Fruit fly (Drosophila melanogaster) whole organism, embryonic: ENCODE data around the gene CG13924.

Experiments
- Abd-B ChIP-seq: fragments of 200-800 bp; sonication (Bioruptor generic); optimal IDR thresholded peaks from 2 replicates; lab custom pipeline; 2018; ENCODE audit warnings: missing biosample characterization, mild to moderate bottlenecking, missing genetic modification characterization, moderate library complexity
- Atf3 ChIP-seq: fragments of 200-800 bp; sonication (Bioruptor generic); optimal IDR thresholded peaks from 3 replicates; lab custom pipeline; 2016; ENCODE audit warnings: missing biosample characterization, missing genetic modification characterization
- CG1024 ChIP-seq: fragments of 200-800 bp; sonication (Bioruptor generic); IDR thresholded peaks from 2 replicates; pipeline ENCODE4 v1.3.6; 2022; ENCODE audit warnings: missing biosample characterization, missing genetic modification characterization
- CG10321 ChIP-seq: fragments of 200-800 bp; sonication (Bioruptor generic); IDR thresholded peaks from 2 replicates; pipeline ENCODE4 v1.3.6; 2022; ENCODE audit warnings: missing biosample characterization, missing genetic modification characterization
- CG10654 ChIP-seq: fragments of 200-800 bp; sonication (Bioruptor generic); optimal IDR thresholded peaks from 2 replicates; lab custom pipeline; 2016; ENCODE audit warnings: missing biosample characterization, missing genetic modification characterization
- CG12071 ChIP-seq: fragments of 200-800 bp; sonication (Bioruptor generic); optimal IDR thresholded peaks from 3 replicates; lab custom pipeline; 2018; ENCODE audit warnings: missing biosample characterization, mild to moderate bottlenecking, missing genetic modification characterization
- CG13894 ChIP-seq: fragments of 200-800 bp; sonication (Bioruptor generic); optimal IDR thresholded peaks from 3 replicates; lab custom pipeline; 2018; ENCODE audit warnings: missing biosample characterization, mild to moderate bottlenecking, missing genetic modification characterization, moderate library complexity
- CG1529 ChIP-seq: fragments of 200-800 bp; sonication (Bioruptor generic); optimal IDR thresholded peaks from 3 replicates; lab custom pipeline; 2018; ENCODE audit warnings: missing biosample characterization, missing genetic modification characterization
- CG1603 ChIP-seq: fragments of 200-800 bp; sonication (Bioruptor generic); optimal IDR thresholded peaks from 2 replicates; lab custom pipeline; 2019; ENCODE audit warnings: missing biosample characterization, mild to moderate bottlenecking, missing genetic modification characterization, moderate library complexity
- CG16813 ChIP-seq: fragments of 200-800 bp; sonication (Bioruptor generic); IDR thresholded peaks from 3 replicates; pipeline ENCODE4 v1.3.6; 2022; ENCODE audit warnings: missing biosample characterization, missing genetic modification characterization; ENCODE audit not compliant: partially characterized antibody
- CG17385 ChIP-seq: fragments of 200-800 bp; sonication (Bioruptor generic); optimal IDR thresholded peaks from 3 replicates; lab custom pipeline; 2018; ENCODE audit warnings: missing biosample characterization, mild to moderate bottlenecking, missing genetic modification characterization
- CG17912 ChIP-seq: fragments of 200-800 bp; sonication (Bioruptor generic); optimal IDR thresholded peaks from 2 replicates; lab custom pipeline; 2018; ENCODE audit warnings: missing biosample characterization, mild to moderate bottlenecking, missing genetic modification characterization
- CG18476 ChIP-seq: fragments of 200-800 bp; sonication (Bioruptor generic); optimal IDR thresholded peaks from 2 replicates; lab custom pipeline; 2016; ENCODE audit warnings: missing biosample characterization, mild to moderate bottlenecking, missing genetic modification characterization
- CG2116 ChIP-seq: fragments of 200-800 bp; sonication (Bioruptor generic); optimal IDR thresholded peaks from 3 replicates; lab custom pipeline; 2018; ENCODE audit warnings: missing biosample characterization, mild to moderate bottlenecking, missing genetic modification characterization
- CG30431 ChIP-seq: fragments of 200-800 bp; sonication (Bioruptor generic); optimal IDR thresholded peaks from 2 replicates; lab custom pipeline; 2017; ENCODE audit warnings: missing biosample characterization, missing genetic modification characterization
- CG31224 ChIP-seq: fragments of 200-800 bp; sonication (Bioruptor generic); IDR thresholded peaks from 2 replicates; pipeline ENCODE4 v1.3.6; 2022; ENCODE audit warnings: missing biosample characterization, missing genetic modification characterization
- CG34376 ChIP-seq: fragments of 200-800 bp; sonication (Bioruptor generic); optimal IDR thresholded peaks from 2 replicates; lab custom pipeline; 2018; ENCODE audit warnings: missing biosample characterization, mild to moderate bottlenecking, missing genetic modification characterization
- CG4404 ChIP-seq: fragments of 200-800 bp; sonication (Bioruptor generic); IDR thresholded peaks from 2 replicates; pipeline ENCODE4 v1.3.6; 2022; ENCODE audit warnings: missing biosample characterization, missing genetic modification characterization
- CG4707 ChIP-seq: fragments of 200-800 bp; sonication (Bioruptor generic); optimal IDR thresholded peaks from 2 replicates; lab custom pipeline; 2018; ENCODE audit warnings: missing biosample characterization, mild to moderate bottlenecking, missing genetic modification characterization, moderate library complexity
- CG4820 ChIP-seq: fragments of 200-800 bp; sonication (Bioruptor generic); optimal IDR thresholded peaks from 3 replicates; lab custom pipeline; 2016; ENCODE audit warnings: missing biosample characterization, missing genetic modification characterization
- CG7928 ChIP-seq: fragments of 200-800 bp; sonication (Bioruptor generic); optimal IDR thresholded peaks from 2 replicates; lab custom pipeline; 2017; ENCODE audit warnings: missing biosample characterization, mild to moderate bottlenecking, missing genetic modification characterization
- CG8388 ChIP-seq: fragments of 200-800 bp; sonication (Bioruptor generic); optimal IDR thresholded peaks from 2 replicates; lab custom pipeline; 2019; ENCODE audit warnings: missing biosample characterization, mild to moderate bottlenecking, missing genetic modification characterization, moderate library complexity
- CTCF ChIP-seq: fragments of 200-800 bp; sonication (Bioruptor generic); optimal IDR thresholded peaks from 2 replicates; lab custom pipeline; 2017; ENCODE audit warnings: missing biosample characterization, mild to moderate bottlenecking, missing genetic modification characterization, moderate library complexity
- Dad ChIP-seq: fragments of 200-800 bp; sonication (Bioruptor generic); optimal IDR thresholded peaks from 3 replicates; lab custom pipeline; 2016; ENCODE audit warnings: missing biosample characterization, missing genetic modification characterization
- Deaf1 ChIP-seq: fragments of 200-800 bp; optimal IDR thresholded peaks from 3 replicates; lab custom pipeline; 2019; ENCODE audit warnings: missing biosample characterization, mild to moderate bottlenecking, missing genetic modification characterization, moderate library complexity
- E2f2 ChIP-seq: fragments of 200-800 bp; sonication (Bioruptor generic); IDR thresholded peaks from 2 replicates; pipeline ENCODE4 v1.3.6; 2022; ENCODE audit warnings: missing biosample characterization, missing genetic modification characterization
- ERR ChIP-seq: fragments of 200-800 bp; sonication (Bioruptor generic); optimal IDR thresholded peaks from 2 replicates; lab custom pipeline; 2016; ENCODE audit warnings: missing biosample characterization, missing genetic modification characterization
- Ets65A ChIP-seq: fragments of 200-800 bp; sonication (Bioruptor generic); peaks from one replicate; lab custom pipeline; 2016; ENCODE audit warnings: missing biosample characterization, missing genetic modification characterization
- Hr51 ChIP-seq, 2 experiments: fragments of 200-800 bp; sonication (Bioruptor generic); optimal IDR thresholded peaks; 2 replicates in 1 of 2; 3 replicates in 1 of 2; lab custom pipeline; 2016 to 2018; ENCODE audit warnings: missing biosample characterization in 2 of 2, missing genetic modification characterization in 2 of 2, mild to moderate bottlenecking in 1 of 2, moderate library complexity in 1 of 2
- Med ChIP-seq: fragments of 200-800 bp; sonication (Bioruptor generic); peaks from one replicate; lab custom pipeline; 2016; ENCODE audit warnings: missing biosample characterization, missing genetic modification characterization, mild to moderate bottlenecking, inconsistent platforms, moderate library complexity
- NC2α ChIP-seq: fragments of 200-800 bp; sonication (Bioruptor generic); optimal IDR thresholded peaks from 2 replicates; lab custom pipeline; 2016; ENCODE audit warnings: missing biosample characterization, missing genetic modification characterization
- PHDP ChIP-seq: fragments of 200-800 bp; sonication (Bioruptor generic); optimal IDR thresholded peaks from 3 replicates; lab custom pipeline; 2018; ENCODE audit warnings: missing biosample characterization, mild to moderate bottlenecking, missing genetic modification characterization, moderate library complexity
- bcd ChIP-seq: fragments of 200-800 bp; sonication (Bioruptor generic); optimal IDR thresholded peaks from 2 replicates; lab custom pipeline; 2017; ENCODE audit warnings: missing biosample characterization, mild to moderate bottlenecking, missing genetic modification characterization
- bowl ChIP-seq: fragments of 200-800 bp; sonication (Bioruptor generic); IDR thresholded peaks from 2 replicates; pipeline ENCODE4 v1.3.6; 2022; ENCODE audit warnings: missing biosample characterization, missing genetic modification characterization
- dmrt11E ChIP-seq: fragments of 200-800 bp; sonication (Bioruptor generic); optimal IDR thresholded peaks from 3 replicates; lab custom pipeline; 2018; ENCODE audit warnings: missing biosample characterization, mild to moderate bottlenecking, missing genetic modification characterization, moderate library complexity
- eyg ChIP-seq: fragments of 200-800 bp; sonication (Bioruptor generic); optimal IDR thresholded peaks from 3 replicates; lab custom pipeline; 2016; ENCODE audit warnings: missing biosample characterization, missing genetic modification characterization
- fd102C ChIP-seq: fragments of 200-800 bp; sonication (Bioruptor generic); optimal IDR thresholded peaks from 2 replicates; lab custom pipeline; 2018; ENCODE audit warnings: missing biosample characterization, mild to moderate bottlenecking, missing genetic modification characterization, moderate library complexity
- gcm2 ChIP-seq: fragments of 200-800 bp; sonication (Bioruptor generic); optimal IDR thresholded peaks from 2 replicates; lab custom pipeline; 2016; ENCODE audit warnings: missing biosample characterization, missing genetic modification characterization
- gem ChIP-seq: fragments of 200-800 bp; sonication (Bioruptor generic); optimal IDR thresholded peaks from 2 replicates; lab custom pipeline; 2019; ENCODE audit warnings: missing biosample characterization, mild to moderate bottlenecking, missing genetic modification characterization, moderate library complexity
- hkb ChIP-seq, 2 experiments: fragments of 200-800 bp in 1 of 2; fragments of >200 bp in 1 of 2; sonication (Bioruptor generic) in 1 of 2; IDR thresholded peaks in 1 of 2; optimal IDR thresholded peaks in 1 of 2; 2 replicates each; pipeline versions ENCODE4 v1.3.6 to Lab custom; 2017 to 2022; ENCODE audit warnings: missing biosample characterization in 1 of 2, missing genetic modification characterization in 1 of 2
- inv ChIP-seq: fragments of 200-800 bp; sonication (Bioruptor generic); IDR thresholded peaks from 2 replicates; pipeline ENCODE4 v1.3.6; 2022; ENCODE audit warnings: missing biosample characterization, missing genetic modification characterization; ENCODE audit not compliant: partially characterized antibody
- lov ChIP-seq, 2 experiments: fragments of 200-800 bp in 1 of 2; fragments of >200 bp in 1 of 2; sonication (Bioruptor generic) in 1 of 2; IDR thresholded peaks in 1 of 2; optimal IDR thresholded peaks in 1 of 2; 2 replicates in 1 of 2; 3 replicates in 1 of 2; pipeline versions ENCODE4 v1.3.6 to Lab custom; 2017 to 2022; ENCODE audit warnings: missing biosample characterization in 1 of 2, missing genetic modification characterization in 1 of 2
- pho ChIP-seq: fragments of 200-800 bp; sonication (Bioruptor generic); optimal IDR thresholded peaks from 2 replicates; lab custom pipeline; 2016; ENCODE audit warnings: missing biosample characterization, missing genetic modification characterization
- phol ChIP-seq: fragments of 200-800 bp; sonication (Bioruptor generic); optimal IDR thresholded peaks from 3 replicates; lab custom pipeline; 2018; ENCODE audit warnings: missing biosample characterization, mild to moderate bottlenecking, missing genetic modification characterization, moderate library complexity
- pros ChIP-seq: fragments of 200-800 bp; sonication (Bioruptor generic); optimal IDR thresholded peaks from 3 replicates; lab custom pipeline; 2019; ENCODE audit warnings: missing biosample characterization, mild to moderate bottlenecking, missing genetic modification characterization, moderate library complexity
- sens ChIP-seq: fragments of 200-800 bp; sonication (Bioruptor generic); peaks from one replicate; lab custom pipeline; 2016; ENCODE audit warnings: missing biosample characterization, missing genetic modification characterization
- sima ChIP-seq: fragments of 200-800 bp; sonication (Bioruptor generic); optimal IDR thresholded peaks from 2 replicates; lab custom pipeline; 2016; ENCODE audit warnings: missing biosample characterization, missing genetic modification characterization
- ssp ChIP-seq: fragments of 200-800 bp; sonication (Bioruptor generic); IDR thresholded peaks from 2 replicates; pipeline ENCODE4 v1.3.6; 2022; ENCODE audit warnings: missing biosample characterization, missing genetic modification characterization
- tap ChIP-seq: fragments of 200-800 bp; optimal IDR thresholded peaks from 3 replicates; lab custom pipeline; 2019; ENCODE audit warnings: missing biosample characterization, mild to moderate bottlenecking, missing genetic modification characterization, moderate library complexity
- vvl ChIP-seq: fragments of 200-800 bp; sonication (Bioruptor generic); IDR thresholded peaks from 2 replicates; pipeline ENCODE4 v1.3.6; 2022; ENCODE audit warnings: missing biosample characterization, missing genetic modification characterization

Gene CG13924

DNA sequence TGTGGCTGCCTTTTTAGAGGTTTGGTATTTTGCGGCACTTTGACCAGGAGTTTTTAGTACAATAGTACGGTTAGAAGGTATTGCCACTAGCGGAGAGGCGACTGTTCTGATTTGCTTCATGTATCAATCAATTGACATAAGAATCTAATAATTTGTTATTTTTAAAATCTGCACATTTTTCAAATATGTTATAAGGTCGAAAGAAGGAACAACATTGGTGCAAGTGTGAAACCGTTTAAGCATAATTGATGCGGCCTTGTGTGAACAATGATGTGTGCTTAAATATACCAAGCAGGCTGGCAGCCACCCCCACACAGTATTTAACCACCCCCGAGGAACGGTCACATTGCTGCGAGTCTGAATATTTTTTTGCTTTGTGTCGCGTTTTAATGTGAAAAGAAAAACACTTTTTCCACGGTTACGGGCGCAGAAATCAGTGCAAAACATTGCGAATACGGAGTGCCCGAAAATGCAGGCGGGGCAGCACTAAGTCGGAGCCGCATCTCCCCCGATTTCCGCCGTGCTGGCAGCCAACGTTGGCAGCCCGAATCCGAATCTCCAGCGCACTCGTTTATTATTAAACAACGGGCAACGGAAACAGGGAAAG lies 4.6 kb upstream of the CG13924 start, which contains the start of the genes HBS1 and CG12025:
Gene HBS1 (minus strand): TSS at position 120 of the 607 bp plus-strand sequence.
Gene CG12025 (plus strand): TSS at position 310 of the 607 bp plus-strand sequence.
- TF ChIP-seq CG10321 (GFP tag; lab: Robert Waterston, UW), result no peak
- no peak for TF ChIP-seq inv
- peak; percentile 40 for TF ChIP-seq CG4820 (GFP tag; lab: Kevin White, UChicago)
- peak; percentile 94 for TF ChIP-seq hkb (optimal IDR thresholded peaks at IDR 0.05; lab: Kevin White, UChicago)
- TF ChIP-seq hkb (GFP tag; IDR thresholded peaks at IDR 0.05; lab: Robert Waterston, UW), result no peak
- no peak for TF ChIP-seq Dad
- TF ChIP-seq phol (tag; lab: Kevin White, UChicago), result peak; percentile 80
- TF ChIP-seq CG4404 (GFP tag; lab: Robert Waterston, UW), result peak; percentile 74
- TF ChIP-seq NC2α, result no peak
- no peak for TF ChIP-seq pros
- TF ChIP-seq Med (GFP tag; lab: Kevin White, UChicago), result peak; percentile 88
- peak; percentile 96 for TF ChIP-seq ssp (GFP tag; lab: Robert Waterston, UW)
- TF ChIP-seq CG31224 (GFP tag; lab: Robert Waterston, UW), result no peak
- peak; percentile 82 for TF ChIP-seq CG1603
- TF ChIP-seq bcd (GFP tag; lab: Kevin White, UChicago), result peak; percentile 61
- TF ChIP-seq eyg (GFP tag; lab: Kevin White, UChicago), result no peak
- peak; percentile 38 for TF ChIP-seq CG8388 (GFP tag; lab: Kevin White, UChicago)
- peak; percentile 10; the same call in 1 of the 2 replicates for TF ChIP-seq CG1024 (GFP tag; lab: Robert Waterston, UW)
- TF ChIP-seq CG16813, result 0 out of 3 replicates have a peak, but pooled peaks have one; percentile 22
- TF ChIP-seq sens, result peak; percentile 94
- TF ChIP-seq Ets65A (GFP tag; lab: Kevin White, UChicago), result peak; percentile 94
- TF ChIP-seq gcm2 (GFP tag; lab: Kevin White, UChicago), result no peak
- peak in 1 of 2 experiments; percentile 39 for TF ChIP-seq Hr51 (GFP tag; optimal IDR thresholded peaks at IDR 0.05; lab: Kevin White, UChicago)
- peak; percentile 32 for TF ChIP-seq Deaf1 (tag; lab: Kevin White, UChicago)
- TF ChIP-seq CG34376 (GFP tag; lab: Kevin White, UChicago), result no peak
- TF ChIP-seq Abd-B (GFP tag; lab: Kevin White, UChicago), result peak; percentile 80
- TF ChIP-seq ERR, result no peak
- no peak for TF ChIP-seq Atf3
- peak; percentile 16 for TF ChIP-seq CG18476 (GFP tag; lab: Kevin White, UChicago)
- TF ChIP-seq dmrt11E, result peak; percentile 54
- TF ChIP-seq CG2116 (GFP tag; lab: Kevin White, UChicago), result peak; percentile 49
- TF ChIP-seq pho (GFP tag; lab: Kevin White, UChicago), result peak; percentile 44
- no peak for TF ChIP-seq sima
- TF ChIP-seq CG13894 (tag; lab: Kevin White, UChicago), result peak; percentile 59
- TF ChIP-seq tap (tag; lab: Kevin White, UChicago), result no peak
- TF ChIP-seq CG17912 (GFP tag; lab: Kevin White, UChicago), result no peak
- TF ChIP-seq lov (optimal IDR thresholded peaks at IDR 0.05; lab: Kevin White, UChicago), result no peak
- no peak for TF ChIP-seq lov (GFP tag; IDR thresholded peaks at IDR 0.05; lab: Robert Waterston, UW)
- no peak for TF ChIP-seq CG1529 (GFP tag; lab: Kevin White, UChicago)
- no peak for TF ChIP-seq CG4707
- TF ChIP-seq PHDP (tag; lab: Kevin White, UChicago), result peak; percentile 54
- no peak for TF ChIP-seq bowl (GFP tag; lab: Robert Waterston, UW)
- TF ChIP-seq E2f2, result peak; percentile 36; the same call in 1 of the 2 replicates
- TF ChIP-seq CG30431, result peak; percentile 31
- TF ChIP-seq vvl (GFP tag; lab: Robert Waterston, UW), result peak; percentile 41; the same call in 1 of the 2 replicates
- TF ChIP-seq CG10654, result no peak
- no peak for TF ChIP-seq gem (tag; lab: Kevin White, UChicago)
- no peak for TF ChIP-seq CTCF
- TF ChIP-seq fd102C (GFP tag; lab: Kevin White, UChicago), result no peak
- peak; percentile 23 for TF ChIP-seq CG17385 (GFP tag; lab: Kevin White, UChicago)
- TF ChIP-seq CG7928, result no peak
- no peak for TF ChIP-seq CG12071 (GFP tag; lab: Kevin White, UChicago)
